Worm (Caenorhabditis elegans) whole organism, late embryonic: ENCODE data around the gene apm-3.

ENCODE experiments used
- F13H6.1 ChIP-seq: sonication (generic microtip); optimal IDR thresholded peaks from 2 replicates; lab custom pipeline; 2016; ENCODE audit warnings: missing genetic modification characterization, missing compliant biosample characterization
- ceh-22 ChIP-seq: sonication (generic microtip); optimal IDR thresholded peaks from 2 replicates; lab custom pipeline; 2017; ENCODE audit warnings: missing biosample characterization, missing genetic modification characterization
- dve-1 ChIP-seq: sonication (generic microtip); optimal IDR thresholded peaks from 2 replicates; lab custom pipeline; 2017; ENCODE audit warnings: antibody characterized with exemption, mild to moderate bottlenecking, missing genetic modification characterization, missing compliant biosample characterization
- fkh-10 ChIP-seq: fragments of 150-350 bp; optimal IDR thresholded peaks from 2 replicates; lab custom pipeline; 2014; ENCODE audit warnings: missing biosample characterization, missing genetic modification reagents, missing genetic modification characterization
- hlh-15 ChIP-seq: sonication (generic microtip); optimal IDR thresholded peaks from 2 replicates; lab custom pipeline; 2016; ENCODE audit warnings: missing genetic modification characterization, missing compliant biosample characterization
- nfya-1 ChIP-seq: sonication (generic microtip); optimal IDR thresholded peaks from 2 replicates; lab custom pipeline; 2017; ENCODE audit warnings: missing genetic modification characterization, mild to moderate bottlenecking, missing compliant biosample characterization, antibody characterized with exemption, moderate library complexity
- nhr-11 ChIP-seq: fragments of 150-350 bp; optimal IDR thresholded peaks from 2 replicates; lab custom pipeline; 2014; ENCODE audit warnings: missing biosample characterization, missing genetic modification characterization
- npax-4 ChIP-seq: sonication (generic microtip); optimal IDR thresholded peaks from 2 replicates; lab custom pipeline; 2016; ENCODE audit warnings: missing genetic modification characterization, missing compliant biosample characterization
- pag-3 ChIP-seq: sonication (generic microtip); optimal IDR thresholded peaks from 2 replicates; lab custom pipeline; 2016; ENCODE audit warnings: missing compliant biosample characterization, missing genetic modification characterization, borderline replicate concordance
- pha-4 ChIP-seq: fragments of 150-350 bp; optimal IDR thresholded peaks from 2 replicates; lab custom pipeline; 2018; ENCODE audit warnings: missing biosample characterization, missing genetic modification reagents, missing genetic modification characterization
- sox-4 ChIP-seq: sonication (generic microtip); optimal IDR thresholded peaks from 2 replicates; lab custom pipeline; 2017; ENCODE audit warnings: mild to moderate bottlenecking, missing genetic modification characterization, inconsistent platforms, missing compliant biosample characterization
- tbx-2 ChIP-seq: sonication (generic microtip); optimal IDR thresholded peaks from 2 replicates; lab custom pipeline; 2016; ENCODE audit warnings: missing genetic modification characterization, missing compliant biosample characterization
- unc-3 ChIP-seq, 2 experiments: fragments of 200-800 bp in 1 of 2; sonication (Bioruptor generic) in 1 of 2; sonication (generic microtip) in 1 of 2; conservative IDR thresholded peaks in 1 of 2; optimal IDR thresholded peaks in 1 of 2; 2 replicates each; pipeline versions ENCODE4 v1.3.6 to Lab custom; 2016 to 2022; ENCODE audit warnings: missing compliant biosample characterization in 2 of 2, missing genetic modification characterization in 2 of 2, missing genetic modification reagents in 1 of 2

DNA sequence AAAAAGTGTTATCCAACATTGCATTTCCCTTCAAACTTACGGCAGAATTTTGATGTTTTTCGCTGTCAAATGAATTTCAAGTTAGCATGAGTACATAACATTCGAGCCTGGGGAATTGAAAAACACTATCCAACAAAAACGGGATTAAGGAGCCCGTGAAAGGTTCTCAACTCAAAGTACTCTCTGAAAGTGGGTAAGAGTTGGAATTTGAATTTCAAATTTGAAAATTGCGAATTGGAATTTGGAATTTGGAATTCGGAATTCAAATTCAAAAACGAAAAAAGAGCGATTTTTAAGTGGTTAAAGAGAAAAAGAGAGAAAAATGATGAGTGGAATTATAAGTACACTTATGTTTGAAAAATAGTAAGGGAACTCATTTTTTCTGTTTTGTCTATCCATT lies 36.5 kb downstream of the apm-3 start, which contains the start of the genes C09E10.3 and dgk-1:
- TF ChIP-seq nfya-1 (tag; lab: Kevin White, UChicago) (no peak), npax-4 (tag; lab: Kevin White, UChicago) (no peak), ceh-22 (tag; lab: Kevin White, UChicago) (no peak), pha-4 (tag; lab: Kevin White, UChicago) (no peak), nhr-11 (tag; lab: Kevin White, UChicago) (no peak), pag-3 (no peak), dve-1 (tag; lab: Kevin White, UChicago) (no peak), hlh-15 (tag; lab: Kevin White, UChicago) (no peak), tbx-2 (tag; lab: Kevin White, UChicago) (no peak), fkh-10 (GFP tag; lab: Kevin White, UChicago) (no peak), unc-3 (GFP tag; conservative IDR thresholded peaks at IDR 0.05; lab: Robert Waterston, UW) (no peak), unc-3 (tag; optimal IDR thresholded peaks at IDR 0.05; lab: Kevin White, UChicago) (no peak), F13H6.1 (tag; lab: Kevin White, UChicago) (no peak), sox-4 (tag; lab: Kevin White, UChicago) (no peak)
